Fruit fly (Drosophila melanogaster) whole organism, embryonic: ENCODE measurements around the gene Tcs6.
A peak's percentile ranks its signal among the peaks of the same experiment; 100 is the strongest.

Experiments used
- Abd-B ChIP-seq: fragments of 200-800 bp; sonication (Bioruptor generic); optimal IDR thresholded peaks from 2 replicates; lab custom pipeline; 2018; ENCODE audit warnings: missing biosample characterization, mild to moderate bottlenecking, missing genetic modification characterization, moderate library complexity
- B-H1 ChIP-seq: fragments of 200-800 bp; sonication (Bioruptor generic); IDR thresholded peaks from 3 replicates; pipeline ENCODE4 v1.3.6; 2022; ENCODE audit warnings: missing biosample characterization, missing genetic modification characterization
- CG1024 ChIP-seq: fragments of 200-800 bp; sonication (Bioruptor generic); IDR thresholded peaks from 2 replicates; pipeline ENCODE4 v1.3.6; 2022; ENCODE audit warnings: missing biosample characterization, missing genetic modification characterization
- CG10462 ChIP-seq: fragments of 200-800 bp; sonication (Bioruptor generic); optimal IDR thresholded peaks from 2 replicates; lab custom pipeline; 2016; ENCODE audit warnings: missing biosample characterization, missing genetic modification characterization
- CG11723 ChIP-seq: fragments of 200-800 bp; sonication (Bioruptor generic); optimal IDR thresholded peaks from 2 replicates; lab custom pipeline; 2017; ENCODE audit warnings: missing biosample characterization, mild to moderate bottlenecking, missing genetic modification characterization
- CG12071 ChIP-seq: fragments of 200-800 bp; sonication (Bioruptor generic); optimal IDR thresholded peaks from 3 replicates; lab custom pipeline; 2018; ENCODE audit warnings: missing biosample characterization, mild to moderate bottlenecking, missing genetic modification characterization
- CG1603 ChIP-seq: fragments of 200-800 bp; sonication (Bioruptor generic); optimal IDR thresholded peaks from 2 replicates; lab custom pipeline; 2019; ENCODE audit warnings: missing biosample characterization, mild to moderate bottlenecking, missing genetic modification characterization, moderate library complexity
- CG17612 ChIP-seq: fragments of 200-800 bp; sonication (Bioruptor generic); IDR thresholded peaks from 2 replicates; pipeline ENCODE4 v1.3.6; 2022; ENCODE audit warnings: missing biosample characterization, missing genetic modification characterization
- CG2120 ChIP-seq: fragments of 200-800 bp; sonication (Bioruptor generic); optimal IDR thresholded peaks from 3 replicates; lab custom pipeline; 2016; ENCODE audit warnings: missing biosample characterization, missing genetic modification characterization
- CG30020 ChIP-seq: fragments of 200-800 bp; optimal IDR thresholded peaks from 2 replicates; lab custom pipeline; 2019; ENCODE audit warnings: missing biosample characterization, mild to moderate bottlenecking, missing genetic modification characterization, moderate library complexity
- CG32532 ChIP-seq: fragments of 200-800 bp; sonication (Bioruptor generic); IDR thresholded peaks from 2 replicates; pipeline ENCODE4 v1.3.6; 2022; ENCODE audit warnings: missing biosample characterization, missing genetic modification characterization
- CG33213 ChIP-seq: fragments of 200-800 bp; sonication (Bioruptor generic); optimal IDR thresholded peaks from 3 replicates; lab custom pipeline; 2016; ENCODE audit warnings: missing biosample characterization, missing genetic modification characterization
- CG3726 ChIP-seq: fragments of 200-800 bp; sonication (Bioruptor generic); IDR thresholded peaks from 3 replicates; pipeline ENCODE4, ENCODE4 v1.3.6; 2022; ENCODE audit warnings: missing biosample characterization, missing genetic modification characterization
- CG3995 ChIP-seq: fragments of 200-800 bp; sonication (Bioruptor generic); optimal IDR thresholded peaks from 3 replicates; lab custom pipeline; 2016; ENCODE audit warnings: missing biosample characterization, missing genetic modification characterization
- CG4707 ChIP-seq: fragments of 200-800 bp; sonication (Bioruptor generic); optimal IDR thresholded peaks from 2 replicates; lab custom pipeline; 2018; ENCODE audit warnings: missing biosample characterization, mild to moderate bottlenecking, missing genetic modification characterization, moderate library complexity
- CG6654 ChIP-seq: fragments of 200-800 bp; sonication (Bioruptor generic); optimal IDR thresholded peaks from 2 replicates; lab custom pipeline; 2017; ENCODE audit warnings: missing biosample characterization, mild to moderate bottlenecking, missing genetic modification characterization
- CG6689 ChIP-seq: fragments of 200-800 bp; sonication (Bioruptor generic); IDR thresholded peaks from 2 replicates; pipeline ENCODE4 v1.3.6; 2022; ENCODE audit warnings: missing biosample characterization, missing genetic modification characterization
- CG7745 ChIP-seq: fragments of 200-800 bp; sonication (Bioruptor generic); optimal IDR thresholded peaks from 2 replicates; lab custom pipeline; 2018; ENCODE audit warnings: missing biosample characterization, mild to moderate bottlenecking, missing genetic modification characterization, moderate library complexity
- CG9437 ChIP-seq: fragments of 200-800 bp; sonication (Bioruptor generic); optimal IDR thresholded peaks from 2 replicates; lab custom pipeline; 2018; ENCODE audit warnings: missing biosample characterization, mild to moderate bottlenecking, missing genetic modification characterization
- CG9609 ChIP-seq: fragments of 200-800 bp; sonication (Bioruptor generic); optimal IDR thresholded peaks from 3 replicates; lab custom pipeline; 2016; ENCODE audit warnings: missing biosample characterization, missing genetic modification characterization
- CG9817 ChIP-seq: fragments of 200-800 bp; sonication (Bioruptor generic); optimal IDR thresholded peaks from 2 replicates; lab custom pipeline; 2018; ENCODE audit warnings: missing biosample characterization, mild to moderate bottlenecking, missing genetic modification characterization, moderate library complexity
- CTCF ChIP-seq: fragments of 200-800 bp; sonication (Bioruptor generic); optimal IDR thresholded peaks from 2 replicates; lab custom pipeline; 2017; ENCODE audit warnings: missing biosample characterization, mild to moderate bottlenecking, missing genetic modification characterization, moderate library complexity
- D ChIP-seq, 2 experiments: fragments of 200-800 bp in 1 of 2; fragments of >200 bp in 1 of 2; sonication (Bioruptor generic) in 1 of 2; optimal IDR thresholded peaks; 2 replicates in 1 of 2; 3 replicates in 1 of 2; lab custom pipeline; 2017; ENCODE audit warnings: mild to moderate bottlenecking in 1 of 2, missing biosample characterization in 1 of 2, missing genetic modification characterization in 1 of 2, missing genetic modification reagents in 1 of 2
- Dad ChIP-seq: fragments of 200-800 bp; sonication (Bioruptor generic); optimal IDR thresholded peaks from 3 replicates; lab custom pipeline; 2016; ENCODE audit warnings: missing biosample characterization, missing genetic modification characterization
- Dbx ChIP-seq: fragments of 200-800 bp; sonication (Bioruptor generic); IDR thresholded peaks from 3 replicates; pipeline ENCODE4 v1.3.6; 2022; ENCODE audit warnings: missing biosample characterization, missing genetic modification characterization
- Eip74EF ChIP-seq, 2 experiments: fragments of 200-800 bp in 1 of 2; fragments of >200 bp in 1 of 2; sonication (Bioruptor generic) in 1 of 2; optimal IDR thresholded peaks; 2 replicates each; lab custom pipeline; 2017 to 2019; ENCODE audit warnings: missing biosample characterization in 2 of 2, missing genetic modification characterization in 2 of 2, mild to moderate bottlenecking in 1 of 2, moderate library complexity in 1 of 2
- HLHmδ ChIP-seq: fragments of 200-800 bp; sonication (Bioruptor generic); optimal IDR thresholded peaks from 2 replicates; lab custom pipeline; 2018; ENCODE audit warnings: missing biosample characterization, mild to moderate bottlenecking, missing genetic modification characterization, moderate library complexity
- Hr3 ChIP-seq: fragments of 200-800 bp; sonication (Bioruptor generic); optimal IDR thresholded peaks from 3 replicates; lab custom pipeline; 2016; ENCODE audit warnings: missing biosample characterization, missing genetic modification characterization
- Hr39 ChIP-seq: fragments of >200 bp; optimal IDR thresholded peaks from 2 replicates; lab custom pipeline; 2017
- Max ChIP-seq: fragments of 200-800 bp; sonication (Bioruptor generic); optimal IDR thresholded peaks from 2 replicates; lab custom pipeline; 2016; ENCODE audit warnings: missing biosample characterization, mild to moderate bottlenecking, missing genetic modification characterization
- Meics ChIP-seq: fragments of 200-800 bp; sonication (Bioruptor generic); optimal IDR thresholded peaks from 2 replicates; lab custom pipeline; 2017; ENCODE audit warnings: missing biosample characterization, mild to moderate bottlenecking, missing genetic modification characterization
- Nf-YA ChIP-seq: fragments of 200-800 bp; sonication (Bioruptor generic); IDR thresholded peaks from 2 replicates; pipeline ENCODE4 v1.3.6; 2022; ENCODE audit warnings: missing biosample characterization, missing genetic modification characterization
- NfI ChIP-seq: fragments of 200-800 bp; sonication (Bioruptor generic); optimal IDR thresholded peaks from 3 replicates; lab custom pipeline; 2018; ENCODE audit warnings: missing biosample characterization, mild to moderate bottlenecking, missing genetic modification characterization, moderate library complexity
- Rfx ChIP-seq: fragments of 200-800 bp; sonication (Bioruptor generic); IDR thresholded peaks from 2 replicates; pipeline ENCODE4 v1.3.6; 2022; ENCODE audit warnings: missing biosample characterization, missing genetic modification characterization
- Rx ChIP-seq: fragments of 200-800 bp; sonication (Bioruptor generic); IDR thresholded peaks from 2 replicates; pipeline ENCODE4 v1.3.6; 2022; ENCODE audit warnings: missing biosample characterization, missing genetic modification characterization
- Sox100B ChIP-seq: fragments of 200-800 bp; sonication (Bioruptor generic); optimal IDR thresholded peaks from 3 replicates; lab custom pipeline; 2018; ENCODE audit warnings: missing biosample characterization, mild to moderate bottlenecking, missing genetic modification characterization
- Taf1 ChIP-seq: fragments of 200-800 bp; sonication (Bioruptor generic); IDR thresholded peaks from 2 replicates; pipeline ENCODE4 v1.3.6; 2022; ENCODE audit warnings: missing biosample characterization, missing genetic modification characterization
- Trl ChIP-seq, 3 experiments: fragments of >200 bp in 2 of 3; fragments of 200-800 bp in 1 of 3; sonication (Bioruptor generic) in 1 of 3; optimal IDR thresholded peaks; 2 replicates in 1 of 3; 3 replicates in 2 of 3; lab custom pipeline; 2016 to 2017; ENCODE audit warnings: missing biosample characterization in 1 of 3, missing genetic modification characterization in 1 of 3
- ara ChIP-seq: fragments of 200-800 bp; sonication (Bioruptor generic); IDR thresholded peaks from 2 replicates; pipeline ENCODE4 v1.3.6; 2022; ENCODE audit warnings: missing biosample characterization, missing genetic modification characterization
- br ChIP-seq: fragments of >200 bp; optimal IDR thresholded peaks from 2 replicates; lab custom pipeline; 2017
- cad ChIP-seq: fragments of >200 bp; optimal IDR thresholded peaks from 2 replicates; lab custom pipeline; 2017; ENCODE audit warnings: missing biosample characterization, missing genetic modification characterization
- crc ChIP-seq: fragments of 200-800 bp; sonication (Bioruptor generic); optimal IDR thresholded peaks from 2 replicates; lab custom pipeline; 2016; ENCODE audit warnings: missing biosample characterization, missing genetic modification characterization
- fru ChIP-seq: fragments of >200 bp; optimal IDR thresholded peaks from 2 replicates; lab custom pipeline; 2017
- gcm2 ChIP-seq: fragments of 200-800 bp; sonication (Bioruptor generic); optimal IDR thresholded peaks from 2 replicates; lab custom pipeline; 2016; ENCODE audit warnings: missing biosample characterization, missing genetic modification characterization
- gro ChIP-seq: fragments of 200-800 bp; sonication (Bioruptor generic); optimal IDR thresholded peaks from 2 replicates; lab custom pipeline; 2016; ENCODE audit warnings: missing biosample characterization, missing genetic modification characterization
- lbe ChIP-seq: fragments of 200-800 bp; sonication (Bioruptor generic); optimal IDR thresholded peaks from 2 replicates; lab custom pipeline; 2016; ENCODE audit warnings: missing biosample characterization, mild to moderate bottlenecking, missing genetic modification characterization
- mld ChIP-seq: fragments of 200-800 bp; sonication (Bioruptor generic); IDR thresholded peaks from 3 replicates; pipeline ENCODE4 v1.3.6; 2022; ENCODE audit warnings: missing biosample characterization, missing genetic modification characterization; ENCODE audit not compliant: partially characterized antibody
- otp ChIP-seq: fragments of 200-800 bp; sonication (Bioruptor generic); IDR thresholded peaks from 3 replicates; pipeline ENCODE4, ENCODE4 v1.3.6; 2022; ENCODE audit warnings: missing biosample characterization, missing genetic modification characterization
- pros ChIP-seq: fragments of 200-800 bp; sonication (Bioruptor generic); optimal IDR thresholded peaks from 3 replicates; lab custom pipeline; 2019; ENCODE audit warnings: missing biosample characterization, mild to moderate bottlenecking, missing genetic modification characterization, moderate library complexity
- scrt ChIP-seq: fragments of 200-800 bp; sonication (Bioruptor generic); optimal IDR thresholded peaks from 2 replicates; lab custom pipeline; 2018; ENCODE audit warnings: missing biosample characterization, mild to moderate bottlenecking, missing genetic modification characterization, moderate library complexity
- sim ChIP-seq: fragments of 200-800 bp; sonication (Bioruptor generic); IDR thresholded peaks from 2 replicates; pipeline ENCODE4 v1.3.6; 2022; ENCODE audit warnings: missing biosample characterization, missing genetic modification characterization
- sob ChIP-seq: fragments of 200-800 bp; sonication (Bioruptor generic); IDR thresholded peaks from 2 replicates; pipeline ENCODE4 v1.3.6; 2022; ENCODE audit warnings: missing biosample characterization, missing genetic modification characterization

The Tcs6 gene

dm6 chr3R:26105924-26106494, 48.0 kb upstream of the Tcs6 start (continued):
- TF ChIP-seq CG3995 (GFP tag; lab: Kevin White, UChicago) (no peak), Max (GFP tag; lab: Kevin White, UChicago) (peak; percentile 28), Sox100B (GFP tag; lab: Kevin White, UChicago) (peak; percentile 10), Rfx (GFP tag; lab: Robert Waterston, UW) (peak; percentile 92), CG11723 (GFP tag; lab: Kevin White, UChicago) (no peak), CG6689 (GFP tag; lab: Robert Waterston, UW) (peak; percentile 66), mld (GFP tag; lab: Robert Waterston, UW) (no peak), sim (GFP tag; lab: Robert Waterston, UW) (no peak), Dbx (GFP tag; lab: Robert Waterston, UW) (peak; percentile 83; the same call in 2 of the 3 replicates), pros (GFP tag; lab: Kevin White, UChicago) (no peak), CG6654 (GFP tag; lab: Kevin White, UChicago) (peak; percentile 16), crc (GFP tag; lab: Kevin White, UChicago) (no peak), Hr3 (GFP tag; lab: Kevin White, UChicago) (no peak), Trl (optimal IDR thresholded peaks at IDR 0.05; lab: Kevin White, UChicago) (no peak), Trl (GFP tag; optimal IDR thresholded peaks at IDR 0.05; lab: Kevin White, UChicago) (no peak), CG7745 (tag; lab: Kevin White, UChicago) (no peak), B-H1 (peak; percentile 70), scrt (GFP tag; lab: Kevin White, UChicago) (peak; percentile 60), lbe (GFP tag; lab: Kevin White, UChicago) (no peak), CG2120 (GFP tag; lab: Kevin White, UChicago) (peak; percentile 38), NfI (peak; percentile 45), gcm2 (GFP tag; lab: Kevin White, UChicago) (no peak), CG32532 (GFP tag; lab: Robert Waterston, UW) (peak; percentile 88), otp (GFP tag; lab: Robert Waterston, UW) (no peak), CG1603 (tag; lab: Kevin White, UChicago) (no peak), Eip74EF (GFP tag; optimal IDR thresholded peaks at IDR 0.05; lab: Kevin White, UChicago) (peak in 1 of 2 experiments; percentile 67), Abd-B (GFP tag; lab: Kevin White, UChicago) (peak; percentile 40), CG9609 (GFP tag; lab: Kevin White, UChicago) (no peak), HLHmδ (no peak), CG4707 (GFP tag; lab: Kevin White, UChicago) (no peak), gro (no peak), CG9817 (tag; lab: Kevin White, UChicago) (peak; percentile 47), CG33213 (GFP tag; lab: Kevin White, UChicago) (no peak), CG17612 (peak; percentile 58; the same call in 1 of the 2 replicates), cad (GFP tag; lab: Kevin White, UChicago) (no peak), D (optimal IDR thresholded peaks at IDR 0.05; lab: Kevin White, UChicago) (no peak), D (GFP tag; optimal IDR thresholded peaks at IDR 0.05; lab: Kevin White, UChicago) (no peak), CG3726 (GFP tag; lab: Robert Waterston, UW) (no peak), CG1024 (GFP tag; lab: Robert Waterston, UW) (no peak), CG12071 (GFP tag; lab: Kevin White, UChicago) (peak; percentile 52), Hr39 (no peak), Nf-YA (GFP tag; lab: Robert Waterston, UW) (peak; percentile 67), sob (GFP tag; lab: Robert Waterston, UW) (peak; percentile 77), CG10462 (GFP tag; lab: Kevin White, UChicago) (no peak), Rx (GFP tag; lab: Robert Waterston, UW) (no peak), Taf1 (peak; percentile 81), CTCF (GFP tag; lab: Kevin White, UChicago) (no peak), fru (lab: Kevin White, UChicago) (no peak), CG30020 (no peak), ara (GFP tag; lab: Robert Waterston, UW) (0 out of 2 replicates have a peak, but pooled peaks have one; percentile 45), br (lab: Kevin White, UChicago) (no peak), Dad (GFP tag; lab: Kevin White, UChicago) (no peak), CG9437 (GFP tag; lab: Kevin White, UChicago) (no peak), Meics (peak; percentile 83)
